Worm (Caenorhabditis elegans): ENCODE data around the gene pck-3.

DNA sequence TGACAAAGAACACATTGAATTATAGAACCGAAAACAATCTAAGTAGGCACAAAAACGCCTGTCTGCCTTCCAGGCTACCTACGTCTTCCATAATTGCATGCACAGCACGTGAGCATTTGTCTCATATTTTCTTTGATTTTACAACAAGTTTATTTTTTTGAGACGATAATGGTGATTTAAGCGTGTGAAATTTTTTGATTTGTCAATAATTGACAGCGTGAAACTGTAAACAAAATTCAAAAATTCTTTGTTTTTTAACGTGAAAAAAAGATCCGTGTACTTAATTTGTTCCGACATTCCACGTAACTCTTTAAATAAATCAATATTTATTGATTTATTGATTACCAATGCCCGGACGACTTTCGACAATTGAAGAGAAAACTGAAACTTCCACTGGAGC lies 20.6 kb downstream of the pck-3 start, which contains the start of gene dhhc-13:
- TF ChIP-seq ceh-82 (tag; optimal IDR thresholded peaks at IDR 0.05), result no peak
- no peak for TF ChIP-seq ztf-11 (tag; optimal IDR thresholded peaks at IDR 0.05)
- TF ChIP-seq mef-2 (tag; optimal IDR thresholded peaks at IDR 0.05), result no peak
- TF ChIP-seq nhr-11 (tag; optimal IDR thresholded peaks at IDR 0.05), result no peak
- no peak for TF ChIP-seq mdl-1 (tag; optimal IDR thresholded peaks at IDR 0.05)
- no peak for TF ChIP-seq elt-3 (tag; optimal IDR thresholded peaks at IDR 0.05)
- TF ChIP-seq sup-37 (GFP tag; optimal IDR thresholded peaks at IDR 0.05), result no peak
- no peak for TF ChIP-seq unc-62 (GFP tag; optimal IDR thresholded peaks at IDR 0.05)
- TF ChIP-seq unc-86 (tag; optimal IDR thresholded peaks at IDR 0.05), result no peak
- no peak for TF ChIP-seq lin-39 (tag; optimal IDR thresholded peaks at IDR 0.05)
